Fruit fly (Drosophila melanogaster) whole organism, prepupa: Measurements from ENCODE around the gene CG9953.

Experiments
- Blimp-1 ChIP-seq: fragments of 200-800 bp; sonication (Bioruptor generic); optimal IDR thresholded peaks from 3 replicates; lab custom pipeline; 2017; ENCODE audit warnings: missing biosample characterization, missing genetic modification characterization, mild to moderate bottlenecking, moderate library complexity, missing genetic modification reagents
- CG10631 ChIP-seq: fragments of 200-800 bp; sonication (Bioruptor generic); optimal IDR thresholded peaks from 2 replicates; lab custom pipeline; 2016; ENCODE audit warnings: missing biosample characterization, missing genetic modification characterization
- CG10669 ChIP-seq: fragments of 200-800 bp; sonication (Bioruptor generic); optimal IDR thresholded peaks from 3 replicates; lab custom pipeline; 2018; ENCODE audit warnings: missing biosample characterization, mild to moderate bottlenecking, missing genetic modification characterization, moderate library complexity
- CG11294 ChIP-seq: fragments of 200-800 bp; sonication (Bioruptor generic); IDR thresholded peaks from 2 replicates; pipeline ENCODE4 v1.3.6; 2022; ENCODE audit warnings: missing biosample characterization, missing genetic modification characterization
- CG11762 ChIP-seq: fragments of 200-800 bp; sonication (Bioruptor generic); optimal IDR thresholded peaks from 3 replicates; lab custom pipeline; 2016; ENCODE audit warnings: missing biosample characterization, missing genetic modification characterization; ENCODE audit not compliant: insufficient read depth
- CG11902 ChIP-seq: fragments of 200-800 bp; sonication (Bioruptor generic); optimal IDR thresholded peaks from 3 replicates; lab custom pipeline; 2016; ENCODE audit warnings: missing biosample characterization, missing genetic modification characterization
- CG15336 ChIP-seq: fragments of 200-800 bp; sonication (Bioruptor generic); IDR thresholded peaks from 2 replicates; pipeline ENCODE4 v1.3.6; 2022; ENCODE audit warnings: missing biosample characterization, missing genetic modification characterization
- CG16779 ChIP-seq: fragments of 200-800 bp; sonication (Bioruptor generic); optimal IDR thresholded peaks from 3 replicates; lab custom pipeline; 2017; ENCODE audit warnings: missing biosample characterization, mild to moderate bottlenecking, missing genetic modification characterization
- CG3032 ChIP-seq: fragments of 200-800 bp; optimal IDR thresholded peaks from 2 replicates; lab custom pipeline; 2019; ENCODE audit warnings: missing biosample characterization, mild to moderate bottlenecking, missing genetic modification characterization, moderate library complexity
- CG31627 ChIP-seq: fragments of 200-800 bp; sonication (Bioruptor generic); optimal IDR thresholded peaks from 3 replicates; lab custom pipeline; 2016; ENCODE audit warnings: missing biosample characterization, missing genetic modification characterization
- CG32006 ChIP-seq: fragments of 200-800 bp; sonication (Bioruptor generic); optimal IDR thresholded peaks from 3 replicates; lab custom pipeline; 2017; ENCODE audit warnings: missing biosample characterization, mild to moderate bottlenecking, missing genetic modification characterization
- CG34406 ChIP-seq: fragments of 200-800 bp; sonication (Bioruptor generic); optimal IDR thresholded peaks from 3 replicates; lab custom pipeline; 2016; ENCODE audit warnings: missing biosample characterization, missing genetic modification characterization
- CG4318 ChIP-seq: fragments of 200-800 bp; sonication (Bioruptor generic); optimal IDR thresholded peaks from 3 replicates; lab custom pipeline; 2017; ENCODE audit warnings: missing biosample characterization, mild to moderate bottlenecking, missing genetic modification characterization
- CG6163 ChIP-seq: fragments of 200-800 bp; sonication (Bioruptor generic); IDR thresholded peaks from 3 replicates; pipeline ENCODE4 v1.3.6; 2022; ENCODE audit warnings: missing biosample characterization, missing genetic modification characterization
- CG6276 ChIP-seq: fragments of 200-800 bp; sonication (Bioruptor generic); optimal IDR thresholded peaks from 2 replicates; lab custom pipeline; 2017; ENCODE audit warnings: missing biosample characterization, mild to moderate bottlenecking, missing genetic modification characterization
- CG6792 ChIP-seq: fragments of 200-800 bp; sonication (Bioruptor generic); optimal IDR thresholded peaks from 3 replicates; lab custom pipeline; 2016; ENCODE audit warnings: missing biosample characterization, missing genetic modification characterization
- CG6854 ChIP-seq: fragments of 200-800 bp; sonication (Bioruptor generic); optimal IDR thresholded peaks from 2 replicates; lab custom pipeline; 2017; ENCODE audit warnings: missing biosample characterization, mild to moderate bottlenecking, missing genetic modification characterization
- CG8119 ChIP-seq: fragments of 200-800 bp; sonication (Bioruptor generic); IDR thresholded peaks from 3 replicates; pipeline ENCODE4 v1.3.6; 2022; ENCODE audit warnings: missing biosample characterization, missing genetic modification characterization
- CG8632 ChIP-seq: fragments of 200-800 bp; sonication (Bioruptor generic); optimal IDR thresholded peaks from 3 replicates; lab custom pipeline; 2016; ENCODE audit warnings: missing biosample characterization, missing genetic modification characterization
- CG9139 ChIP-seq: fragments of 200-800 bp; sonication (Bioruptor generic); optimal IDR thresholded peaks from 3 replicates; lab custom pipeline; 2017; ENCODE audit warnings: missing biosample characterization, mild to moderate bottlenecking, missing genetic modification characterization
- Eip75B ChIP-seq: fragments of 200-800 bp; sonication (Bioruptor generic); optimal IDR thresholded peaks from 3 replicates; lab custom pipeline; 2016; ENCODE audit warnings: missing biosample characterization, missing genetic modification characterization
- Eip78C ChIP-seq: fragments of 200-800 bp; sonication (Bioruptor generic); peaks from one replicate; lab custom pipeline; 2016; ENCODE audit warnings: missing biosample characterization, missing genetic modification characterization
- Eip93F ChIP-seq: fragments of 200-800 bp; sonication (Bioruptor generic); optimal IDR thresholded peaks from 2 replicates; lab custom pipeline; 2016; ENCODE audit warnings: missing biosample characterization, mild to moderate bottlenecking, missing genetic modification characterization
- Gug ChIP-seq: fragments of 200-800 bp; sonication (Bioruptor generic); IDR thresholded peaks from 2 replicates; pipeline ENCODE4 v1.3.6; 2022; ENCODE audit warnings: missing biosample characterization, missing genetic modification characterization
- Hr39 ChIP-seq: fragments of 200-800 bp; sonication (Bioruptor generic); optimal IDR thresholded peaks from 2 replicates; lab custom pipeline; 2016; ENCODE audit warnings: missing biosample characterization, missing genetic modification characterization
- Hr4 ChIP-seq: fragments of 200-800 bp; sonication (Bioruptor generic); optimal IDR thresholded peaks from 3 replicates; lab custom pipeline; 2016; ENCODE audit warnings: missing biosample characterization, missing genetic modification characterization
- Met ChIP-seq: fragments of 200-800 bp; sonication (Bioruptor generic); optimal IDR thresholded peaks from 3 replicates; lab custom pipeline; 2016; ENCODE audit warnings: missing biosample characterization, missing genetic modification characterization
- OdsH ChIP-seq: fragments of 200-800 bp; sonication (Bioruptor generic); optimal IDR thresholded peaks from 3 replicates; lab custom pipeline; 2016; ENCODE audit warnings: missing biosample characterization, missing genetic modification characterization
- Smox ChIP-seq: fragments of 200-800 bp; sonication (Bioruptor generic); optimal IDR thresholded peaks from 3 replicates; lab custom pipeline; 2016; ENCODE audit warnings: missing biosample characterization, missing genetic modification characterization
- Sox102F ChIP-seq: fragments of 200-800 bp; sonication (Bioruptor generic); optimal IDR thresholded peaks from 2 replicates; lab custom pipeline; 2016; ENCODE audit warnings: missing biosample characterization, mild to moderate bottlenecking, missing genetic modification characterization
- Sox14 ChIP-seq: fragments of 200-800 bp; sonication (Bioruptor generic); optimal IDR thresholded peaks from 3 replicates; lab custom pipeline; 2016; ENCODE audit warnings: missing biosample characterization, missing genetic modification characterization
- Sox15 ChIP-seq: fragments of 200-800 bp; sonication (Bioruptor generic); optimal IDR thresholded peaks from 3 replicates; lab custom pipeline; 2016; ENCODE audit warnings: missing biosample characterization, missing genetic modification characterization
- achi ChIP-seq: fragments of 200-800 bp; sonication (Bioruptor generic); optimal IDR thresholded peaks from 3 replicates; lab custom pipeline; 2016; ENCODE audit warnings: missing biosample characterization, missing genetic modification characterization
- acj6 ChIP-seq: fragments of 200-800 bp; sonication (Bioruptor generic); optimal IDR thresholded peaks from 3 replicates; lab custom pipeline; 2016; ENCODE audit warnings: missing biosample characterization, missing genetic modification characterization
- cyc ChIP-seq: fragments of 200-800 bp; sonication (Bioruptor generic); optimal IDR thresholded peaks from 3 replicates; lab custom pipeline; 2016; ENCODE audit warnings: missing biosample characterization, missing genetic modification characterization
- dsx ChIP-seq: fragments of 200-800 bp; optimal IDR thresholded peaks from 3 replicates; lab custom pipeline; 2019; ENCODE audit warnings: missing biosample characterization, mild to moderate bottlenecking, missing genetic modification characterization, moderate library complexity; ENCODE audit not compliant: poor library complexity, severe bottlenecking
- eg ChIP-seq: fragments of 200-800 bp; sonication (Bioruptor generic); IDR thresholded peaks from 3 replicates; pipeline ENCODE4 v1.3.6; 2022; ENCODE audit warnings: missing biosample characterization, missing genetic modification characterization
- esn ChIP-seq: fragments of 200-800 bp; sonication (Bioruptor generic); optimal IDR thresholded peaks from 2 replicates; lab custom pipeline; 2016; ENCODE audit warnings: missing biosample characterization, mild to moderate bottlenecking, missing genetic modification characterization, moderate library complexity
- fd85E ChIP-seq: fragments of 200-800 bp; sonication (Bioruptor generic); optimal IDR thresholded peaks from 3 replicates; lab custom pipeline; 2016; ENCODE audit warnings: missing biosample characterization, missing genetic modification characterization
- fkh ChIP-seq: fragments of 200-800 bp; sonication (Bioruptor generic); optimal IDR thresholded peaks from 3 replicates; lab custom pipeline; 2017; ENCODE audit warnings: missing biosample characterization, mild to moderate bottlenecking, missing genetic modification characterization, moderate library complexity
- lz ChIP-seq: fragments of 200-800 bp; sonication (Bioruptor generic); optimal IDR thresholded peaks from 3 replicates; lab custom pipeline; 2016; ENCODE audit warnings: missing biosample characterization, missing genetic modification characterization
- net ChIP-seq: fragments of 200-800 bp; sonication (Bioruptor generic); optimal IDR thresholded peaks from 3 replicates; lab custom pipeline; 2016; ENCODE audit warnings: missing biosample characterization, missing genetic modification characterization
- pdm3 ChIP-seq: fragments of 200-800 bp; sonication (Bioruptor generic); optimal IDR thresholded peaks from 3 replicates; lab custom pipeline; 2016; ENCODE audit warnings: missing biosample characterization, missing genetic modification characterization
- salr ChIP-seq, 2 experiments: fragments of 200-800 bp; sonication (Bioruptor generic); optimal IDR thresholded peaks; 3 replicates each; lab custom pipeline; 2016 to 2018; ENCODE audit warnings: missing biosample characterization in 2 of 2, missing genetic modification characterization in 2 of 2, mild to moderate bottlenecking in 1 of 2
- svp ChIP-seq: fragments of 200-800 bp; sonication (Bioruptor generic); peaks from one replicate; lab custom pipeline; 2016; ENCODE audit warnings: missing biosample characterization, missing genetic modification characterization
- topi ChIP-seq: fragments of 200-800 bp; sonication (Bioruptor generic); optimal IDR thresholded peaks from 3 replicates; lab custom pipeline; 2016; ENCODE audit warnings: missing biosample characterization, missing genetic modification characterization

CG9953 gene

DNA sequence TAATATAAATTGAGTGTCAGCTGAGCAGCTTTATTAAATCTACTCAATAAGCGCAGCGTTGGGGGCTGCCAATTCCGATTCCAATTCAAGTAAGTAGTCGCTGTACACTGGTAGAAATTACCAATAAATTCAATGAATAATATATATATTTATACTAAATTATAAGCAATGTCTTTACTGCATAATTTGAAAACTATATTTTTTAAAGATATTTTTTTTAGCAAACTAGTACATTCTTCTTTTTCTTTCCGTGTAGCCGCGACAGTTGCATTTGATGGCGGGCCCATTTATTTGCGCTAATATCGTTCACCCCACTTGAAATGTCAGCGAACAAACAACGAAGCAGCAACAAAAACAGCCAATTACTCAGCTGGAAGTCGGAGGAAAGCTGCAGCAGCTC lies 7.9 kb downstream of the CG9953 start (continued):
- peak; percentile 52 for TF ChIP-seq CG11762 (GFP tag; lab: Kevin White, UChicago)
- peak; percentile 70 for TF ChIP-seq CG34406 (GFP tag; lab: Kevin White, UChicago)
- peak; percentile 37 for TF ChIP-seq CG16779 (tag; lab: Kevin White, UChicago)
- TF ChIP-seq Gug (GFP tag; lab: Robert Waterston, UW), result peak; percentile 82
- peak; percentile 62 for TF ChIP-seq CG8632 (GFP tag; lab: Kevin White, UChicago)
- TF ChIP-seq cyc, result peak; percentile 46
- TF ChIP-seq CG10669 (GFP tag; lab: Kevin White, UChicago), result peak; percentile 60
- TF ChIP-seq fkh (GFP tag; lab: Kevin White, UChicago), result no peak
- peak; percentile 62 for TF ChIP-seq CG3032 (tag; lab: Kevin White, UChicago)
- peak; percentile 28 for TF ChIP-seq dsx (GFP tag; lab: Kevin White, UChicago)
- TF ChIP-seq CG6163, result peak; percentile 92
- peak; percentile 54 for TF ChIP-seq net
- peak; percentile 29 for TF ChIP-seq CG11902 (GFP tag; lab: Kevin White, UChicago)
- TF ChIP-seq Sox102F (GFP tag; lab: Kevin White, UChicago), result peak; percentile 62
- peak; percentile 91 for TF ChIP-seq CG15336
- TF ChIP-seq salr (GFP tag; optimal IDR thresholded peaks at IDR 0.05; lab: Kevin White, UChicago), result peak in 1 of 2 experiments; percentile 53
- peak; percentile 89 for TF ChIP-seq svp
- peak; percentile 73 for TF ChIP-seq Hr4 (GFP tag; lab: Kevin White, UChicago)
- TF ChIP-seq eg, result peak; percentile 89
- TF ChIP-seq acj6 (GFP tag; lab: Kevin White, UChicago), result peak; percentile 67
- peak; percentile 66 for TF ChIP-seq CG4318 (GFP tag; lab: Kevin White, UChicago)
- TF ChIP-seq CG8119, result peak; percentile 87
- TF ChIP-seq Eip75B (GFP tag; lab: Kevin White, UChicago), result peak; percentile 17

DNA sequence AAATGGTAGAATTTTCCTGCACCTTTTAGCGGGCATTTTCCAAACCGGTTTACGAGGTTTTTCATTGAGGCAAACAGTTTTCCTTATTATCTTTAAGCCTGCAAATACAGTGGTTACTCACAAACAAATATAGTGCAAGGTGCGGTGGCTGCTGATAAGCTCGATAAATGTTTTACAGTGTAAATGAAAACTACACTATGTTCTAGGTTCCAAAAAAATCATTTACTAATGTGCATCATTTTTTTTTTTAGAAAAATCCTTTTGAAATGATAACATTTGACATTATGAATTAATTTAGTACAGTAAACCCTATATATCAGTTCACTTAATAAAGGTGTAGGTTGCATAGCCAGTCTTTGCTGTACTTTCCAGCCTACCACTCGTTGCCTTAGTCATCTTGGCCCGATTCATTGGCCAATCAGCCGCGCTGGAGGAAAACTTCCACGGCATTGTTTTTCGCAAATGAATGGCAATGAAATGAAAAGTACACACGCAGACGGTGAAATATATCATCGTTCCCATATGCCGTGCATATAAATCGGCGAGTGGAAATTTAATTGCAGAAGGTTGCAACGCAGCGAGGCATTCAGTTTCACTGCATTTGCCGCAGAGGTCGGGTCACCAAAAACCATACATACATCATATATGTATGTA lies 8.7 kb downstream of the CG9953 start:
- no peak for TF ChIP-seq Blimp-1 (GFP tag; lab: Kevin White, UChicago)
- TF ChIP-seq CG9139 (GFP tag; lab: Kevin White, UChicago), result no peak
- peak; percentile 43 for TF ChIP-seq svp
- peak; percentile 37 for TF ChIP-seq Met (GFP tag; lab: Kevin White, UChicago)
- TF ChIP-seq topi (GFP tag; lab: Kevin White, UChicago), result no peak
- TF ChIP-seq OdsH (GFP tag; lab: Kevin White, UChicago), result peak; percentile 50
- peak; percentile 76 for TF ChIP-seq CG15336
- peak; percentile 36 for TF ChIP-seq acj6 (GFP tag; lab: Kevin White, UChicago)
- TF ChIP-seq CG31627 (GFP tag; lab: Kevin White, UChicago), result peak; percentile 37
- TF ChIP-seq CG4318 (GFP tag; lab: Kevin White, UChicago), result peak; percentile 39
- no peak for TF ChIP-seq Sox15
- peak; percentile 17 for TF ChIP-seq net
- TF ChIP-seq CG10631 (GFP tag; lab: Kevin White, UChicago), result peak; percentile 8
- no peak for TF ChIP-seq Eip75B (GFP tag; lab: Kevin White, UChicago)
- peak; percentile 74 for TF ChIP-seq CG32006 (GFP tag; lab: Kevin White, UChicago)
- TF ChIP-seq Smox (GFP tag; lab: Kevin White, UChicago), result peak; percentile 37
- TF ChIP-seq esn (GFP tag; lab: Kevin White, UChicago), result no peak
- peak; percentile 68 for TF ChIP-seq CG8119
- no peak for TF ChIP-seq CG6854 (GFP tag; lab: Kevin White, UChicago)
- peak; percentile 36 for TF ChIP-seq Hr39 (GFP tag; lab: Kevin White, UChicago)
- TF ChIP-seq CG6276, result peak; percentile 48
- peak; percentile 42 for TF ChIP-seq CG8632 (GFP tag; lab: Kevin White, UChicago)
- no peak for TF ChIP-seq fd85E (GFP tag; lab: Kevin White, UChicago)
- no peak for TF ChIP-seq CG10669 (GFP tag; lab: Kevin White, UChicago)
- TF ChIP-seq Sox102F (GFP tag; lab: Kevin White, UChicago), result no peak
- peak; percentile 82 for TF ChIP-seq Hr4 (GFP tag; lab: Kevin White, UChicago)
- peak; percentile 5 for TF ChIP-seq Sox14 (GFP tag; lab: Kevin White, UChicago)
- TF ChIP-seq lz, result peak; percentile 28
- 0 out of 3 replicates have a peak, but pooled peaks have one; percentile 37 for TF ChIP-seq CG6163
- peak; percentile 7 for TF ChIP-seq CG6792
- TF ChIP-seq cyc, result no peak
- TF ChIP-seq Eip78C, result peak; percentile 78
- no peak for TF ChIP-seq Eip93F
- TF ChIP-seq CG11902 (GFP tag; lab: Kevin White, UChicago), result no peak
- TF ChIP-seq CG34406 (GFP tag; lab: Kevin White, UChicago), result peak; percentile 7
- peak; percentile 24; the same call in 1 of the 2 replicates for TF ChIP-seq CG11294 (GFP tag; lab: Robert Waterston, UW)
- peak; percentile 73 for TF ChIP-seq eg
- peak; percentile 19 for TF ChIP-seq achi (GFP tag; lab: Kevin White, UChicago)
- TF ChIP-seq pdm3 (GFP tag; lab: Kevin White, UChicago), result peak; percentile 28
